Worm (Caenorhabditis elegans) whole organism, young adult: ENCODE measurements around the gene clec-2.
A peak's percentile ranks its signal among the peaks of the same experiment; 100 is the strongest.

ENCODE experiments used
- C06A6.2 ChIP-seq: fragments of 200-800 bp; sonication (Bioruptor generic); conservative IDR thresholded peaks from 2 replicates; pipeline ENCODE4 v1.3.6; 2022; ENCODE audit warnings: missing genetic modification characterization, missing compliant biosample characterization
- C17E4.6 ChIP-seq: fragments of 200-800 bp; sonication (Bioruptor generic); IDR thresholded peaks from 2 replicates; pipeline ENCODE4 v1.3.6; 2022; ENCODE audit warnings: missing genetic modification reagents, missing genetic modification characterization, missing compliant biosample characterization
- F10E7.11 ChIP-seq: sonication (generic microtip); optimal IDR thresholded peaks from 2 replicates; lab custom pipeline; 2017; ENCODE audit warnings: mild to moderate bottlenecking, missing genetic modification characterization, moderate library complexity, missing compliant biosample characterization
- F37B4.10 ChIP-seq: fragments of 200-800 bp; sonication (Bioruptor generic); IDR thresholded peaks from 2 replicates; pipeline ENCODE4 v1.3.6; 2022; ENCODE audit warnings: missing genetic modification characterization, missing compliant biosample characterization
- F39B2.1 ChIP-seq: fragments of 200-800 bp; sonication (Bioruptor generic); IDR thresholded peaks from 2 replicates; pipeline ENCODE4 v1.3.6; 2022; ENCODE audit warnings: missing genetic modification reagents, missing genetic modification characterization, missing compliant biosample characterization
- K12H6.12 ChIP-seq: fragments of 200-800 bp; sonication (Bioruptor generic); optimal IDR thresholded peaks from 2 replicates; lab custom pipeline; 2018; ENCODE audit warnings: mild to moderate bottlenecking, missing genetic modification characterization, missing compliant biosample characterization
- T26A5.8 ChIP-seq: sonication (generic microtip); optimal IDR thresholded peaks from 2 replicates; lab custom pipeline; 2016; ENCODE audit warnings: missing genetic modification characterization, missing compliant biosample characterization
- Y53G8AR.9 ChIP-seq: fragments of 200-800 bp; sonication (Bioruptor generic); conservative IDR thresholded peaks from 2 replicates; pipeline ENCODE4 v1.3.6; 2022; ENCODE audit warnings: missing genetic modification reagents, missing genetic modification characterization, missing compliant biosample characterization
- Y56A3A.18 ChIP-seq: fragments of 200-800 bp; sonication (Bioruptor generic); IDR thresholded peaks from 2 replicates; pipeline ENCODE4 v1.3.6; 2022; ENCODE audit warnings: missing genetic modification reagents, missing genetic modification characterization, missing compliant biosample characterization
- Y67H2A.10 ChIP-seq: fragments of 200-800 bp; sonication (Bioruptor generic); conservative IDR thresholded peaks from 2 replicates; pipeline ENCODE4 v1.3.6; 2022; ENCODE audit warnings: missing genetic modification reagents, missing genetic modification characterization, missing compliant biosample characterization
- Y95B8A.8 ChIP-seq: fragments of 200-800 bp; sonication (Bioruptor generic); IDR thresholded peaks from 2 replicates; pipeline ENCODE4 v1.3.6; 2022; ENCODE audit warnings: missing genetic modification reagents, missing genetic modification characterization, missing compliant biosample characterization
- akir-1 ChIP-seq: fragments of 200-800 bp; sonication (Bioruptor generic); optimal IDR thresholded peaks from 2 replicates; lab custom pipeline; 2018; ENCODE audit warnings: mild to moderate bottlenecking, missing genetic modification characterization, moderate library complexity, missing compliant biosample characterization
- ama-1 ChIP-seq, 3 experiments: fragments of 150-350 bp in 1 of 3; sonication (generic microtip) in 2 of 3; optimal IDR thresholded peaks; 2 replicates each; lab custom pipeline; 2014 to 2018; ENCODE audit warnings: missing biosample characterization in 2 of 3, missing genetic modification characterization in 2 of 3, missing genetic modification reagents in 2 of 3
- aptf-2 ChIP-seq: fragments of 200-800 bp; sonication (Bioruptor generic); conservative IDR thresholded peaks from 2 replicates; pipeline ENCODE4 v1.3.6; 2022; ENCODE audit warnings: missing genetic modification reagents, missing genetic modification characterization, missing compliant biosample characterization
- aptf-3 ChIP-seq: fragments of 200-800 bp; sonication (Bioruptor generic); IDR thresholded peaks from 2 replicates; pipeline ENCODE4 v1.3.6; 2022; ENCODE audit warnings: missing genetic modification characterization, missing compliant biosample characterization
- attf-3 ChIP-seq: fragments of 200-800 bp; sonication (Bioruptor generic); conservative IDR thresholded peaks from 2 replicates; pipeline ENCODE4 v1.3.6; 2022; ENCODE audit warnings: missing genetic modification reagents, missing genetic modification characterization, missing compliant biosample characterization
- bed-1 ChIP-seq: fragments of 200-800 bp; sonication (Bioruptor generic); IDR thresholded peaks from 2 replicates; pipeline ENCODE4 v1.3.6; 2022; ENCODE audit warnings: missing genetic modification reagents, missing genetic modification characterization, missing compliant biosample characterization
- ceh-58 ChIP-seq: fragments of 200-800 bp; sonication (Bioruptor generic); IDR thresholded peaks from 2 replicates; pipeline ENCODE4 v1.3.6; 2022; ENCODE audit warnings: missing genetic modification characterization, missing compliant biosample characterization
- chd-7 ChIP-seq: sonication (generic microtip); optimal IDR thresholded peaks from 2 replicates; lab custom pipeline; 2016; ENCODE audit warnings: mild to moderate bottlenecking, missing genetic modification characterization, moderate library complexity, missing compliant biosample characterization
- dox-1 ChIP-seq: fragments of 200-800 bp; sonication (Bioruptor generic); IDR thresholded peaks from 2 replicates; pipeline ENCODE4 v1.3.6; 2022; ENCODE audit warnings: missing genetic modification reagents, missing genetic modification characterization, missing compliant biosample characterization
- efl-1 ChIP-seq: fragments of 150-350 bp; optimal IDR thresholded peaks from 2 replicates; lab custom pipeline; 2014; ENCODE audit warnings: missing biosample characterization, missing genetic modification reagents, missing genetic modification characterization
- gei-17 ChIP-seq: fragments of 200-800 bp; sonication (Bioruptor generic); optimal IDR thresholded peaks from 2 replicates; lab custom pipeline; 2018; ENCODE audit warnings: mild to moderate bottlenecking, missing genetic modification characterization, missing compliant biosample characterization
- hmg-1.2 ChIP-seq: fragments of 200-800 bp; sonication (Bioruptor generic); IDR thresholded peaks from 2 replicates; pipeline ENCODE4 v1.3.6; 2022; ENCODE audit warnings: missing genetic modification reagents, missing genetic modification characterization, missing compliant biosample characterization
- lag-1 ChIP-seq: fragments of 200-800 bp; sonication (Bioruptor generic); IDR thresholded peaks from 2 replicates; pipeline ENCODE4 v1.3.6; 2022; ENCODE audit warnings: missing genetic modification reagents, missing genetic modification characterization, missing compliant biosample characterization
- let-526 ChIP-seq: fragments of 200-800 bp; sonication (Bioruptor generic); IDR thresholded peaks from 2 replicates; pipeline ENCODE4 v1.3.6; 2022; ENCODE audit warnings: missing genetic modification reagents, missing genetic modification characterization, missing compliant biosample characterization
- lin-40 ChIP-seq: sonication (generic microtip); optimal IDR thresholded peaks from 2 replicates; lab custom pipeline; 2016; ENCODE audit warnings: missing genetic modification characterization, mild to moderate bottlenecking, missing compliant biosample characterization, missing genotype, missing genetic modification reagents
- lin-54 ChIP-seq: fragments of 200-800 bp; sonication (Bioruptor generic); optimal IDR thresholded peaks from 2 replicates; lab custom pipeline; 2018; ENCODE audit warnings: mild to moderate bottlenecking, missing genetic modification characterization, missing compliant biosample characterization
- lir-1 ChIP-seq: fragments of 200-800 bp; sonication (Bioruptor generic); conservative IDR thresholded peaks from 2 replicates; pipeline ENCODE4 v1.3.6; 2022; ENCODE audit warnings: missing genetic modification reagents, missing genetic modification characterization, missing compliant biosample characterization
- lsl-1 ChIP-seq: fragments of 200-800 bp; sonication (Bioruptor generic); optimal IDR thresholded peaks from 2 replicates; lab custom pipeline; 2018; ENCODE audit warnings: mild to moderate bottlenecking, missing genetic modification characterization, moderate library complexity, missing compliant biosample characterization
- lsy-27 ChIP-seq: sonication (generic microtip); optimal IDR thresholded peaks from 2 replicates; lab custom pipeline; 2017; ENCODE audit warnings: missing genetic modification characterization, mild to moderate bottlenecking, missing compliant biosample characterization, antibody characterized with exemption, missing genotype, borderline replicate concordance; ENCODE audit not compliant: insufficient read depth
- pbrm-1 ChIP-seq: fragments of 200-800 bp; sonication (Bioruptor generic); IDR thresholded peaks from 2 replicates; pipeline ENCODE4 v1.3.6; 2022; ENCODE audit warnings: missing genetic modification reagents, missing genetic modification characterization, missing compliant biosample characterization
- repo-1 ChIP-seq: sonication (generic microtip); optimal IDR thresholded peaks from 2 replicates; lab custom pipeline; 2017; ENCODE audit warnings: mild to moderate bottlenecking, missing genetic modification characterization, missing compliant biosample characterization
- snpc-1.1 ChIP-seq: sonication (generic microtip); optimal IDR thresholded peaks from 2 replicates; lab custom pipeline; 2017; ENCODE audit warnings: missing genetic modification characterization, mild to moderate bottlenecking, missing compliant biosample characterization, antibody characterized with exemption, moderate library complexity, missing genotype, missing genetic modification reagents; ENCODE audit not compliant: insufficient read depth
- sptf-2 ChIP-seq: fragments of 200-800 bp; sonication (Bioruptor generic); optimal IDR thresholded peaks from 2 replicates; lab custom pipeline; 2018; ENCODE audit warnings: mild to moderate bottlenecking, missing genetic modification characterization, missing compliant biosample characterization
- xnd-1 ChIP-seq: sonication (generic microtip); optimal IDR thresholded peaks from 2 replicates; lab custom pipeline; 2016; ENCODE audit warnings: missing genotype, missing genetic modification reagents, missing genetic modification characterization, missing compliant biosample characterization
- zfh-2 ChIP-seq: fragments of 200-800 bp; sonication (Bioruptor generic); conservative IDR thresholded peaks from 2 replicates; pipeline ENCODE4 v1.3.6; 2022; ENCODE audit warnings: missing genetic modification reagents, missing genetic modification characterization, missing compliant biosample characterization
- ztf-28 ChIP-seq: fragments of 200-800 bp; sonication (Bioruptor generic); IDR thresholded peaks from 2 replicates; pipeline ENCODE4 v1.3.6; 2022; ENCODE audit warnings: missing genetic modification reagents, missing genetic modification characterization, missing compliant biosample characterization
- ztf-3 ChIP-seq: fragments of 200-800 bp; sonication (Bioruptor generic); optimal IDR thresholded peaks from 2 replicates; lab custom pipeline; 2018; ENCODE audit warnings: mild to moderate bottlenecking, missing genetic modification characterization, missing compliant biosample characterization

The clec-2 gene

DNA sequence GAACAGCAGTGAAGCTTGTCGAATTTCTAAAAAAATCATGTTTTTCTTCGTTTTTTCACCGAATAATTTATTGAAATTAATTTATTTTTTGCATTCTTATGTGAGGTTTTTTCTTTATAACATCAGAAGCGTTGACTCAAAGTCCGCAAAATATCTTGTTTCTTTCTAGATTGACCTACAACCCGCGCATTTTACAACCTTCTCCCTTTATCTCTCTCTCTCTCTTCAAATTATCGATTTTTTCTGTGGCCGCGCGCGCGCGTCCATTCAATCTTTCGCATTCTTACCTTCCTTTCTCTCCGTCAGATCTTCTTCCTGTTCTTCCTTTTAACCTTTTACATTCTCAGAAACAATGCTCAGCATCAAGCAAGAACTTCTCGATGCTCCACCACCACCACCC is 17.7 kb downstream of the clec-2 start, which contains the start of gene lido-12:
TSS of gene lido-12 (plus strand) at position 301 of the 400 bp plus-strand sequence.
- no peak for TF ChIP-seq lin-40
- no peak for TF ChIP-seq repo-1 (tag; lab: Kevin White, UChicago)
- no peak for TF ChIP-seq chd-7 (tag; lab: Kevin White, UChicago)
- TF ChIP-seq ama-1 (optimal IDR thresholded peaks at IDR 0.05; lab: Kevin White, UChicago), result no peak
- no peak for TF ChIP-seq ama-1 (GFP tag; optimal IDR thresholded peaks at IDR 0.05; lab: Kevin White, UChicago)
- TF ChIP-seq gei-17 (GFP tag; lab: Kevin White, UChicago), result no peak
- TF ChIP-seq Y56A3A.18 (GFP tag; lab: Robert Waterston, UW), result no peak
- TF ChIP-seq ztf-28 (GFP tag; lab: Robert Waterston, UW), result no peak
- no peak for TF ChIP-seq F39B2.1 (GFP tag; lab: Robert Waterston, UW)
- TF ChIP-seq sptf-2 (GFP tag; lab: Kevin White, UChicago), result no peak
- TF ChIP-seq lir-1 (GFP tag; lab: Robert Waterston, UW), result no peak
- TF ChIP-seq lsy-27, result no peak
- TF ChIP-seq snpc-1.1 (tag; lab: Kevin White, UChicago), result no peak
- no peak for TF ChIP-seq F10E7.11
- no peak for TF ChIP-seq lsl-1 (GFP tag; lab: Kevin White, UChicago)
- TF ChIP-seq akir-1 (GFP tag; lab: Kevin White, UChicago), result no peak
- TF ChIP-seq ceh-58 (GFP tag; lab: Robert Waterston, UW), result no peak

DNA sequence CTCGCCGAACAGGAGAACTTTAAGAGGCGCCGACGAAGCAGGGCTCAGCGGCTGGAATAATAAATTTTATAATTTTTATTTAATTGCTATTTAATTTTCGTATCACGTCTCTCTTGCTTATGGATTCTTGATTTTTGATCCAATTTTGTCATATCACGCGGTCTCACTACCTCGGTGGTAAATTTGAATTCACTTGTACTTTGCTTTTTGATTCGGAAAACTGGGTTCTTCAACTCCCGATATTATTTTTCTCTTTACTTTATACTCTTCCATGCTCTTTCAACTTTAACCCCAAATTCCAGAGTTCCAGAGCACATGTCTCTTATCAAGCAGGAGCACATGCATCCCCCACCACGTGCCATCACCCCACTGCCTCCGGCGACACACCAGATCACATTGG is 19.6 kb downstream of the clec-2 start, which contains the start of gene lido-11:
TSS of gene lido-11 (plus strand) at position 301 of the 400 bp plus-strand sequence.
- TF ChIP-seq K12H6.12 (tag; lab: Kevin White, UChicago) (no peak), lin-54 (GFP tag; lab: Kevin White, UChicago) (no peak), Y53G8AR.9 (no peak), ztf-3 (GFP tag; lab: Kevin White, UChicago) (no peak), T26A5.8 (tag; lab: Kevin White, UChicago) (no peak), C17E4.6 (GFP tag; lab: Robert Waterston, UW) (no peak), F37B4.10 (no peak), Y95B8A.8 (GFP tag; lab: Robert Waterston, UW) (no peak), bed-1 (GFP tag; lab: Robert Waterston, UW) (no peak), xnd-1 (tag; lab: Kevin White, UChicago) (no peak), akir-1 (GFP tag; lab: Kevin White, UChicago) (no peak)
- TF ChIP-seq, all 124 proteins: peak for 0

DNA sequence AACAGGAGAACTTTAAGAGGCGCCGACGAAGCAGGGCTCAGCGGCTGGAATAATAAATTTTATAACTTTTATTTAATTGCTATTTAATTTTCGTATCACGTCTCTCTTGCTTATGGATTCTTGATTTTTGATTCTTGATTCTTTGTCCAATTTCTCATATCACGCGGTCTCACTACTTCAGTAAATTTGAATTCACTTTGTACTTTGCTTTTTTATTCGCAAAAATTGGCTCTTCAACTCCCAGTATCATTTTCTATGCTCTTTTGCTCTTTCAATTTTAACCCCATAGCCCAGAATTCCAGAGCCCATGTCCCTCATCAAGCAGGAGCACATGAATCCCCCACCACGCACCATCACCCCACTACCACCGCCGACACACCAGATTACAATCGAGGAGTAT is 21.0 kb downstream of the clec-2 start, which contains the start of gene lido-10:
TSS of gene lido-10 (plus strand) at position 301 of the 400 bp plus-strand sequence.
- TF ChIP-seq lag-1 (GFP tag; lab: Robert Waterston, UW) (no peak), attf-3 (GFP tag; lab: Robert Waterston, UW) (no peak)

- peak; percentile 71 for TF ChIP-seq zfh-2
- no peak for TF ChIP-seq C06A6.2
- peak; percentile 95 for TF ChIP-seq aptf-2 (GFP tag; lab: Robert Waterston, UW)
- TF ChIP-seq pbrm-1 (GFP tag; lab: Robert Waterston, UW), result no peak
- TF ChIP-seq hmg-1.2 (GFP tag; lab: Robert Waterston, UW), result peak; percentile 62
- TF ChIP-seq let-526 (GFP tag; lab: Robert Waterston, UW), result no peak
- TF ChIP-seq Y53G8AR.9, result 0 out of 2 replicates have a peak, but pooled peaks have one; percentile 34
- no peak for TF ChIP-seq Y67H2A.10 (GFP tag; lab: Robert Waterston, UW)
- TF ChIP-seq aptf-3 (GFP tag; lab: Robert Waterston, UW), result 0 out of 2 replicates have a peak, but pooled peaks have one; percentile 21
- TF ChIP-seq dox-1 (GFP tag; lab: Robert Waterston, UW), result no peak
- TF ChIP-seq efl-1, result peak; percentile 34
Observed at ce11 chrII:3000535-3001264, 22.5 kb downstream of the clec-2 start, which contains the start of gene lido-9. lido-9 (plus strand) TSS chrII:3000768.
